Worm (Caenorhabditis elegans): Measurements from ENCODE around the gene srh-15.

srh-15 gene

DNA sequence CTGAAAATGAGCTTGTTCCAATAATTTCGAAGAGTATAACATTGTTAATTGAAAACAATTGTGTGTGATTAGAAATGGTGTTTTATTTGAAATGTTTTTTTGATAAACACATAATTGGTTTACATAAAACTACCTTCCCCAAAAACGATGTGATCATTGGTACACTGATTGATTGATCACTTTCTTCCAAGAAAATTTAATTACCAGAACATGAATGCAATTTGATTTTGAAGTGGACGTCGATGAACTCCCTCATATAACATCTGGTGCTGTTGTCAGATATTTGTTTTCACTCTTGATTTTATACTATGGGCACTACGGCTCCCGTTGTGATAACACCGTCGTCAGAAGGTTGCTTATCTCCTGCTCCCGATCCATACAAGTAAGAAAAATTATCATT, at the start of gene srh-15:
Gene srh-15, plus strand, starts transcription at position 301 of the 400 bp plus-strand sequence.
- no peak for TF ChIP-seq tab-1 (GFP tag; IDR thresholded peaks at IDR 0.05)
- no peak for TF ChIP-seq ref-1 (GFP tag; conservative IDR thresholded peaks at IDR 0.05)
- no peak for TF ChIP-seq cog-1 (tag; optimal IDR thresholded peaks at IDR 0.05)
- TF ChIP-seq klf-2 (GFP tag; conservative IDR thresholded peaks at IDR 0.05), result no peak
- no peak for TF ChIP-seq flt-1 (GFP tag; IDR thresholded peaks at IDR 0.05)
- TF ChIP-seq med-1 (GFP tag; optimal IDR thresholded peaks at IDR 0.05; ENCODE audit: insufficient read depth), result no peak
- TF ChIP-seq ztf-23 (GFP tag; IDR thresholded peaks at IDR 0.05), result no peak
- no peak for TF ChIP-seq ztf-29 (GFP tag; IDR thresholded peaks at IDR 0.05)
- no peak for TF ChIP-seq T22C8.4 (GFP tag; IDR thresholded peaks at IDR 0.05)

- TF ChIP-seq klf-2 (GFP tag; conservative IDR thresholded peaks at IDR 0.05), result no peak
- TF ChIP-seq cog-1 (tag; optimal IDR thresholded peaks at IDR 0.05), result no peak
- no peak for TF ChIP-seq ztf-23 (GFP tag; IDR thresholded peaks at IDR 0.05)
- TF ChIP-seq T22C8.4 (GFP tag; IDR thresholded peaks at IDR 0.05), result no peak
- TF ChIP-seq med-1 (GFP tag; optimal IDR thresholded peaks at IDR 0.05; ENCODE audit: insufficient read depth), result no peak
- TF ChIP-seq flt-1 (GFP tag; IDR thresholded peaks at IDR 0.05), result no peak
- TF ChIP-seq ztf-29 (GFP tag; IDR thresholded peaks at IDR 0.05), result no peak
- no peak for TF ChIP-seq tab-1 (GFP tag; IDR thresholded peaks at IDR 0.05)
These were observed 48.5 kb upstream of the srh-15 start for ce11 chrV:13272275-13272674.

DNA sequence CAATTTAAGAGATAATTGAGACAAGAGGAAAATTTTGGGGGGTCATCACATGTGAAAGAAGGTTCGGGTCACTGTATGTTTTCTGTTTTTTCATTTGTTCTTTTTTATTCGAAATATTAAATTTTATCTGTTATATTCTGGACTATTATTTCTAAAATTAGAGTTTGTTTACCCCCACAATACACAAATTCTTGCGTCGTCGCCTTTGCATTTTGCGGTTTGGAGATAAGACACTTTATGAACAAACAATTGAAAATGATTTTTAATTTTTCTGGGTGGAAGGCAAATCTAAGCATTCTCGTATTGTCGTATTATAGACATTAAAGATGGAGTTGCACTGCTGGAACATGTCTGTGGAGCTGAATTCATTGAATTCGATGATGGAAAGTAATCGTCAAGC, 47.5 kb upstream of the srh-15 start:
- TF ChIP-seq flt-1 (GFP tag; IDR thresholded peaks at IDR 0.05) (no peak), klf-2 (GFP tag; conservative IDR thresholded peaks at IDR 0.05) (no peak), tab-1 (GFP tag; IDR thresholded peaks at IDR 0.05) (no peak), med-1 (GFP tag; optimal IDR thresholded peaks at IDR 0.05; ENCODE audit: insufficient read depth) (no peak), ztf-23 (GFP tag; IDR thresholded peaks at IDR 0.05) (no peak), ref-1 (GFP tag; conservative IDR thresholded peaks at IDR 0.05) (no peak), T22C8.4 (GFP tag; IDR thresholded peaks at IDR 0.05) (no peak), ztf-29 (GFP tag; IDR thresholded peaks at IDR 0.05) (no peak), cog-1 (tag; optimal IDR thresholded peaks at IDR 0.05) (no peak)

ce11 chrV:13274615-13275014, 46.2 kb upstream of the srh-15 start:
- TF ChIP-seq ztf-29 (GFP tag; IDR thresholded peaks at IDR 0.05) (no peak), klf-2 (GFP tag; conservative IDR thresholded peaks at IDR 0.05) (no peak), ref-1 (GFP tag; conservative IDR thresholded peaks at IDR 0.05) (no peak), tab-1 (GFP tag; IDR thresholded peaks at IDR 0.05) (no peak), cog-1 (tag; optimal IDR thresholded peaks at IDR 0.05) (no peak), flt-1 (GFP tag; IDR thresholded peaks at IDR 0.05) (no peak), ztf-23 (GFP tag; IDR thresholded peaks at IDR 0.05) (no peak)

- TF ChIP-seq T22C8.4 (GFP tag; IDR thresholded peaks at IDR 0.05) (no peak), klf-2 (GFP tag; conservative IDR thresholded peaks at IDR 0.05) (no peak), ref-1 (GFP tag; conservative IDR thresholded peaks at IDR 0.05) (no peak), tab-1 (GFP tag; IDR thresholded peaks at IDR 0.05) (no peak), flt-1 (GFP tag; IDR thresholded peaks at IDR 0.05) (no peak), med-1 (GFP tag; optimal IDR thresholded peaks at IDR 0.05; ENCODE audit: insufficient read depth) (no peak), ztf-23 (GFP tag; IDR thresholded peaks at IDR 0.05) (no peak), ztf-29 (GFP tag; IDR thresholded peaks at IDR 0.05) (no peak), cog-1 (tag; optimal IDR thresholded peaks at IDR 0.05) (no peak)
These were observed 44.8 kb upstream of the srh-15 start, which contains the start of gene F32F2.4 for ce11 chrV:13275959-13276358. TSS of gene F32F2.4 (plus strand) at chrV:13276259.

- TF ChIP-seq cog-1 (tag; optimal IDR thresholded peaks at IDR 0.05) (no peak), klf-2 (GFP tag; conservative IDR thresholded peaks at IDR 0.05) (no peak), ztf-23 (GFP tag; IDR thresholded peaks at IDR 0.05) (no peak), ref-1 (GFP tag; conservative IDR thresholded peaks at IDR 0.05) (no peak), med-1 (GFP tag; optimal IDR thresholded peaks at IDR 0.05; ENCODE audit: insufficient read depth) (no peak), tab-1 (GFP tag; IDR thresholded peaks at IDR 0.05) (no peak), flt-1 (GFP tag; IDR thresholded peaks at IDR 0.05) (no peak), ztf-29 (GFP tag; IDR thresholded peaks at IDR 0.05) (no peak), T22C8.4 (GFP tag; IDR thresholded peaks at IDR 0.05) (no peak)
These were observed 40.4 kb upstream of the srh-15 start for ce11 chrV:13280382-13280781.

DNA sequence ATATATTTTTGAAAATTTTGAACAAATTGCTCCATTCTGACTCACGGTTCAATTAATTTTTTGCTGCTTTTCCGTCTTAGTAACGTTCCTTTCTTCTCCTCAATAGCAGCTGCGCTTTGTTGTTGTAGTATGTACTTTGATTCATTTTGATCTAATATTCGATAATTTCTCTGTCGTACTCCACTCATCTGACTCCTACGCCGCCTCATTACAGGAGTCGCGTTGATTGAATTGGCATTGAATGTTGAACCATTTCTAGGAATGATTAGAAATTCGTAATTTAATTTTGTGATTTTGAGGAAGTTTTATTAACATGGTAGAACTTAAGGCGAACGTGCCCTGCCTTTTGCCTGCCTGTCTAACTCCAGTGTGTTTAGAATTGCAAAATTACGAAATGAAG, 37.8 kb upstream of the srh-15 start:
- TF ChIP-seq ztf-29 (GFP tag; IDR thresholded peaks at IDR 0.05), result no peak
- no peak for TF ChIP-seq T22C8.4 (GFP tag; IDR thresholded peaks at IDR 0.05)
- no peak for TF ChIP-seq tab-1 (GFP tag; IDR thresholded peaks at IDR 0.05)
- no peak for TF ChIP-seq ztf-23 (GFP tag; IDR thresholded peaks at IDR 0.05)
- no peak for TF ChIP-seq med-1 (GFP tag; optimal IDR thresholded peaks at IDR 0.05; ENCODE audit: insufficient read depth)
- no peak for TF ChIP-seq cog-1 (tag; optimal IDR thresholded peaks at IDR 0.05)
- TF ChIP-seq ref-1 (GFP tag; conservative IDR thresholded peaks at IDR 0.05), result no peak
- no peak for TF ChIP-seq klf-2 (GFP tag; conservative IDR thresholded peaks at IDR 0.05)
- no peak for TF ChIP-seq flt-1 (GFP tag; IDR thresholded peaks at IDR 0.05)

DNA sequence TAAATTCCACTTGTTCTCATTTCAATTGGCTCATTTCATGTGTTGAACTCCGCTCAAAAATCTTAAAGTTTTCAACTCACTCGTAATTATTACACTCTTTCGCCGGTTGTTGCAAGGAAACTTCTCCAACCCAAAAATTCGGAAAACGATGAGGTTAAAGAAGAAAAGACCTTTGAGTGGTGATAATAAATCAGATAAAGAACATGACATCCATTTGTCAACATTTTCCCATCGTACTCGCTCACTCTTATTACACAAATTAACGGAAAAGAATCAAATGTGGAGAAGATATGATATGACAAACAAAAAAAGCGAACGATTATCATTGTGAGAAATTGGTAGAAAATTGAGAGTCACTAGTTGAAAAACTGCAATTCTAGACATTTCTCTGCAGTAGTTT, 35.5 kb upstream of the srh-15 start:
- TF ChIP-seq med-1 (GFP tag; optimal IDR thresholded peaks at IDR 0.05; ENCODE audit: insufficient read depth) (no peak), klf-2 (GFP tag; conservative IDR thresholded peaks at IDR 0.05) (no peak), ztf-29 (GFP tag; IDR thresholded peaks at IDR 0.05) (no peak), ref-1 (GFP tag; conservative IDR thresholded peaks at IDR 0.05) (no peak)

DNA sequence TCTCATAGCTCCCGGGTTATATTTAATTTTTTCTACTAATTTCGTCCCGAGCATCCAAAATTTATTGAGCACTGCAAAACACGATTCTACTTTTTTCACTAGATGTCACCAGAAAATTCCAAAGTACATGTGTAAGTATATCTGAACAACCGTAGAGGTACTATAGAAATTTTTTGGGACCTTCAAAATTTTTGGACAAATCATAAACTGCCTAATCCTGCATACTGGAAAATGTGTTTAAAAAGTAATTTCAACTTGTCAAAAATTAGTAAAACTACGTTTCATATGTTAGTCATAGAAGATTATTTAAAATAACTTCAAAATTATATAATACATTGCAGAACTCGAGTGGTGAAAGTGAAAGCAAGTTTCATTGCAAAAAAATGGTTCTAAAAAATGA, 34.3 kb upstream of the srh-15 start:
- TF ChIP-seq ref-1 (GFP tag; conservative IDR thresholded peaks at IDR 0.05) (no peak), ztf-23 (GFP tag; IDR thresholded peaks at IDR 0.05) (no peak), flt-1 (GFP tag; IDR thresholded peaks at IDR 0.05) (no peak), ztf-29 (GFP tag; IDR thresholded peaks at IDR 0.05) (no peak), klf-2 (GFP tag; conservative IDR thresholded peaks at IDR 0.05) (no peak), med-1 (GFP tag; optimal IDR thresholded peaks at IDR 0.05; ENCODE audit: insufficient read depth) (no peak), T22C8.4 (GFP tag; IDR thresholded peaks at IDR 0.05) (no peak), tab-1 (GFP tag; IDR thresholded peaks at IDR 0.05) (no peak), cog-1 (tag; optimal IDR thresholded peaks at IDR 0.05) (no peak)

DNA sequence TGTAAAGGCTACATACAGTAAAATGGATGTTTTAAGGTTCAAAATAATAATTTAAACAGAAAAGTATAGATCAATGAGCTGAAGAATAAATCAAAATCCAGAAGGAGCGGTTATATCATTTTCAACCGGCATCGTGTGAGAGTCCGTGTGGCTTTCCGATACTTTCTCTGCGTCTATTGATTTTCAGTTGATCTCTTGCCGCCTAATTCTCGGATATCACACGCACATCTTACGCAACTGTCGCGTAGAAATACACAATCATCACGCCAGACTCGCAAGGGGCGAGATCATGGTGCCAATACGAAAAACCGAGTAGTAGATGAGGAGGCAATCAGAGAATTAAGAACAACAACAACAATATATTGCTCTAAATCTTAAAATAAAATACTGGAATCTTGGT, 31.9 kb upstream of the srh-15 start:
- TF ChIP-seq med-1 (GFP tag; optimal IDR thresholded peaks at IDR 0.05; ENCODE audit: insufficient read depth) (no peak), cog-1 (tag; optimal IDR thresholded peaks at IDR 0.05) (no peak), ztf-23 (GFP tag; IDR thresholded peaks at IDR 0.05) (no peak), ref-1 (GFP tag; conservative IDR thresholded peaks at IDR 0.05) (no peak), flt-1 (GFP tag; IDR thresholded peaks at IDR 0.05) (no peak), ztf-29 (GFP tag; IDR thresholded peaks at IDR 0.05) (no peak), klf-2 (GFP tag; conservative IDR thresholded peaks at IDR 0.05) (no peak), tab-1 (GFP tag; IDR thresholded peaks at IDR 0.05) (no peak), T22C8.4 (GFP tag; IDR thresholded peaks at IDR 0.05) (no peak)
